Fruit fly (Drosophila melanogaster) whole organism: Measurements from ENCODE around the gene Naa30A.

Experiments
- CG8478 ChIP-seq: fragments of >200 bp; optimal IDR thresholded peaks from 2 replicates; lab custom pipeline; 2018; ENCODE audit warnings: inconsistent platforms
- Dll ChIP-seq: fragments of >200 bp; optimal IDR thresholded peaks from 2 replicates; lab custom pipeline; 2017
- EcR ChIP-seq, 2 experiments: fragments of >200 bp; optimal IDR thresholded peaks; 2 replicates each; lab custom pipeline; 2017; ENCODE audit warnings: missing biosample characterization in 2 of 2, missing genetic modification characterization in 2 of 2, missing genetic modification reagents in 2 of 2
- pan ChIP-seq: fragments of >200 bp; optimal IDR thresholded peaks from 2 replicates; lab custom pipeline; 2017
- psq ChIP-seq: fragments of >200 bp; optimal IDR thresholded peaks from 2 replicates; lab custom pipeline; 2017
- usp ChIP-seq: fragments of >200 bp; optimal IDR thresholded peaks from 2 replicates; lab custom pipeline; 2017; ENCODE audit warnings: missing biosample characterization, missing genetic modification characterization, mixed read lengths

Gene Naa30A

DNA sequence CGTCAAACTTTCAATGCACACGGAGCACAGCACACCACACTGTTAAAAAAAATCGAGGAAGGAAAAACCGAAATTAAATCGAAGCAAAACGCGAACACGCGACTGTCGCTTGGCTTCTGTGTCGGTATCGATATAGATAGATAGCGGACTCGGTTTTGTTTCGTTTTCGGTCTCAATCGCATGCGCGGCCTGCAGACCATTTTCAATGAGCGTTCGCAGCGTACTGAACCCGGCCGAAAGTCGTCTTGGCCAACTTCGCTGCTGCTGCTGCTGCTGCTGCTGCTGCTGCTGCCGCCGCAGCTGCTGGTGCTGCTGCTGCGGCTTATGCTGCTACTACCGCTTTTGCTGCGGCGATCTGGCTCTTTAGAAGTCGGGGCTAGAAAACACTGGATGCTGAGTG lies 3.9 kb upstream of the Naa30A start:
- TF ChIP-seq pan (lab: Kevin White, UChicago) (no peak), usp (GFP tag; lab: Kevin White, UChicago) (no peak), Dll (lab: Kevin White, UChicago) (no peak), psq (lab: Kevin White, UChicago) (no peak), EcR (GFP tag; optimal IDR thresholded peaks at IDR 0.05; lab: Kevin White, UChicago) (no peak), CG8478 (no peak)

DNA sequence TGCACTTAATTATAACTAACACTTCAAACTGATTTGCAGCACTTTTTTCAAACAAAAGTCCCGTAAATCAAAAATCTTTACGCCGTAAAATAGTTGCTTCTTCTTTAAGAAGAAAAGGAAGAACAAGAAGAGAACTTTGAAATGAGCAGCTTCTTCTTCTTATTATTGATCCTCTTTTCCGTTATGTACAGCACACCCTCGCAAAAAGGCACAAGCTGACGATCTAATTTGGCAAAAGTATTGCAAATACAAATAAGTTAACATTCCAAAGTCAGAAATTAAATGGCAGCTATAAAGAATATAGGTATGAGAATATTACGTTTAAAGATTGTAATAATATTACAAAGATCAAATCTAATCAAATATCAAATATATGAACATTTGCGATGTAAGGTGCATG lies 378 bp upstream of the Naa30A start, which contains the start of gene CG11409:
Gene CG11409 (minus strand): TSS at position 60 of the 400 bp plus-strand sequence.
- TF ChIP-seq pan (lab: Kevin White, UChicago) = no peak
- TF ChIP-seq psq (lab: Kevin White, UChicago) = no peak
- TF ChIP-seq EcR (GFP tag; optimal IDR thresholded peaks at IDR 0.05; lab: Kevin White, UChicago) = no peak
- TF ChIP-seq usp (GFP tag; lab: Kevin White, UChicago) = no peak
- no peak for TF ChIP-seq Dll (lab: Kevin White, UChicago)
- TF ChIP-seq CG8478 = no peak

DNA sequence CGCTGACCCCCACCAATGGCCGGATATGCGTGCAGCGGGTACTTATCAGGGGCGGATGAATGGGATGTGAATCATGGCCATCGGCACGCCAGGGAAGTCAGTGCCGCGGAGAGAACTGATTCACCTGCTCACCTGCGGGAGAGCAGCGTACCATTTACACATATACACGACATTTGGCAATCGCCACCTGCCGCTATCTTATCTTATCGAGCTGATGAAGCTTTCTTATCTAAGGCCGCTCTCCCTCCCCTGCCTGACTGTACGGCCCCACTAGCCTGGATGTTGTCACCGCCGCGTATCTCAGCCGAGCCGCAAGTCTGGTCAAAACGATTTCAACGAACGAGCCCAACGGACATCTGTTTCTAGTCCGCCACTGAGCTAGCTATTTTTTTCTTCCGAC lies 4.3 kb downstream of the Naa30A start, which contains the start of gene Tsp2A:
Gene Tsp2A (plus strand): TSS at position 298 of the 400 bp plus-strand sequence.
- no peak for TF ChIP-seq Dll (lab: Kevin White, UChicago)
- TF ChIP-seq pan (lab: Kevin White, UChicago) = no peak
- no peak for TF ChIP-seq usp (GFP tag; lab: Kevin White, UChicago)
- no peak for TF ChIP-seq EcR (GFP tag; optimal IDR thresholded peaks at IDR 0.05; lab: Kevin White, UChicago)
- no peak for TF ChIP-seq CG8478
- no peak for TF ChIP-seq psq (lab: Kevin White, UChicago)

DNA sequence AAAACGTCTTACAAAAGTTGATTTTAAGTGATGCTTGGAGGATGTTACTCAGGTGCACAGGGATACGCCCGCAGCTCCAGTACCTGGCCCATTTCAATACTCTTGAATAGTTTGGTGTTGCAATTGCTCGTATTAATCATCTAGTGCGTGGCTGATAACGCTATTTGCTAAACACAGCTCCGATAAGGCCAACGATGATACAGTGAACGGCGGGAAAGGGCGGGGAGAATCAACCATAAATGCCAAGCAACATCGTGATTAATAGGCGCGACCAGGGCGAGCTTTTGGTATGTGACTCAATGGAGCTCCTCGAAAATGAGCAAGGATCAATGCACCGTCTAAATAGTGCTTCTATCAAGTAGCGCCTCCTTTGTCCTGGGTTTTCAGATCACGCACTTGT lies 4.9 kb downstream of the Naa30A start:
- TF ChIP-seq Dll (lab: Kevin White, UChicago) (no peak), psq (lab: Kevin White, UChicago) (no peak)

DNA sequence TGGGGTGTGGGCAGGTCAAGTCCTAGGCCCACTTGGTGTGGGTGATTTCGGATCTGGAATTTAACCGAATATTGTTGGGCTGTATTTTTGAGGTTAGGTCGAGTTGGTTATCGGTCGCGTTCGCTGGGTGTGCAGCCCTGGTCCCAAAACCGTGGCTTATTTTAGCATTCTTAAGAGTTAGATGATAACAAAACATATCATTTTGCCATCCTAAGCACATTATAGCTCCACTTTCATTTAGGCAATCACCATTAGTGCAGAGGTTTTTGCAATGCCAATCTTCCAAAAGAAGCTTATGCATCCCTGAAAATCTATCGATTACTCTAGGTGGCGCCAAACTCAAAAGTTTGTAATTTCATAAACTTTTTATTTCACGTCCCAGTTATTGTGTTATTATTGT lies 7.3 kb downstream of the Naa30A start, which contains the start of gene MTPAP:
Gene MTPAP (minus strand): TSS at position 103 of the 400 bp plus-strand sequence.
- TF ChIP-seq Dll (lab: Kevin White, UChicago) = no peak
- no peak for TF ChIP-seq EcR (GFP tag; optimal IDR thresholded peaks at IDR 0.05; lab: Kevin White, UChicago)
- TF ChIP-seq psq (lab: Kevin White, UChicago) = no peak
- TF ChIP-seq CG8478 = no peak
- TF ChIP-seq pan (lab: Kevin White, UChicago) = no peak
- no peak for TF ChIP-seq usp (GFP tag; lab: Kevin White, UChicago)

DNA sequence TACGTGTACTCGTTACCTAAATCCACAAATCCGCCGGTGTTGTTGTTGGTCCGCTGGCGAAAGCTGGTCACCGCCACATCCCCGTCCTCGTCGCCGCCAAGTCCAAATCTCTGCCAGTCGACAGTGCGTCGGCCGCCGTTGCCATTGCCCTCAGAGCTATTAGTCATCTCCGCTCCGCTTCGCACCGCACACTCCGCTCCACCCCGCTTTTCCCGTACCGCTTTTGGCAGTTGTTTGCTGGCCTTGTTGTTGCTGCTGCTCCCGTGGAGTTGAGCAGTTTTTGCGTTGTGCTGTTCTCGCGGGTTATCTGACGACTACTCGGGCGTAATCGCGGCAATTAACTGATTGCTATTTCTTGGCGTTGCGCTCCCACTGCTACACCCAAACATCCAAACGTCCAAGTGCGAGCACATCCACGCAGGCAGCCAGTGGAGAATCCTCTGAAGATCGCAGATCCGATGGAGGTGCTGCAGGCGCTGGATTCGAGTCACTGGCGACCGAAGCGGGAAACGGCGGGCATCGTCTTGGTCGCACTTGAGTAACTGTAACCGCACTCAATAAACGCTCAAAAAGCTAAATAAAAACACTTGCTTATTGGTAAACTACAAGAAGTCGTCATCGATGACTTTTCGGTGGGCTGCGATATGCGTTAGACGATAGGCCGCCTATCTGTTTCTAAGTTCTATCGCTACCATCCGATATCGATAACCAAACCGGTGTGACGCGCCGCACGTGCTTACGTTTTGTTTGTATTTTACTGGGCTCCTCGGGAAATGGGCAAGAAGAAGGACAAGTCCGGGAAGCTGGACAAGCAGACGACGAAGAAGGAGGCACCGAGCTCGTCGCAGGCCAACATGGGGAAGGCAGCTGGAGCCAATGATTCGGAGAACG lies 11.7 kb downstream of the Naa30A start, which contains the start of the genes CG12773 and CG11417:
Gene CG12773 (minus strand): TSS at position 660 of the 891 bp plus-strand sequence.
Gene CG11417 (plus strand): TSS at position 693 of the 891 bp plus-strand sequence.
- no peak for TF ChIP-seq psq (lab: Kevin White, UChicago)
- TF ChIP-seq EcR (GFP tag; optimal IDR thresholded peaks at IDR 0.05; lab: Kevin White, UChicago) = no peak
- TF ChIP-seq pan (lab: Kevin White, UChicago) = no peak
- no peak for TF ChIP-seq CG8478
- TF ChIP-seq Dll (lab: Kevin White, UChicago) = no peak
- TF ChIP-seq usp (GFP tag; lab: Kevin White, UChicago) = no peak

DNA sequence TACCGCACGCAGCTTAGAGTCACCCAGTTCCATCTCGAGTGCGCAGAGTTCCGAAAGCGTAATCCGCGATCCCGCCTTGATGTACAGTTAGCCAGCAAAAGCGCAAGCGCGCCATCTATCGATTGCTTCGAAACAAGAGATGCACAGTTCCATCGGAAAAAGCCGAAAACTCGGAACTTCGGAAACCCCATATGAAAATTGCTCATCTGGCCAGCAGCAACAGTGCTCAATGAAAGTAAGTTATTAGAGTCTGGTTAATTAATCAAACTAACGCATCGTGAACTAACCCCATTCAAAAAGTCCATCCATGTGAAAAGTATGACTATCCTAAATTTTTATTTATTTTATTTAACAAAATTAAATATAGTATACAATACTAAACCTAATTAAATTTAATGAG lies 15.6 kb downstream of the Naa30A start, which contains the start of gene png:
Gene png (minus strand): TSS at position 101 of the 400 bp plus-strand sequence.
- TF ChIP-seq CG8478 (no peak), pan (lab: Kevin White, UChicago) (no peak), usp (GFP tag; lab: Kevin White, UChicago) (no peak), psq (lab: Kevin White, UChicago) (no peak), Dll (lab: Kevin White, UChicago) (no peak), EcR (GFP tag; optimal IDR thresholded peaks at IDR 0.05; lab: Kevin White, UChicago) (no peak)

DNA sequence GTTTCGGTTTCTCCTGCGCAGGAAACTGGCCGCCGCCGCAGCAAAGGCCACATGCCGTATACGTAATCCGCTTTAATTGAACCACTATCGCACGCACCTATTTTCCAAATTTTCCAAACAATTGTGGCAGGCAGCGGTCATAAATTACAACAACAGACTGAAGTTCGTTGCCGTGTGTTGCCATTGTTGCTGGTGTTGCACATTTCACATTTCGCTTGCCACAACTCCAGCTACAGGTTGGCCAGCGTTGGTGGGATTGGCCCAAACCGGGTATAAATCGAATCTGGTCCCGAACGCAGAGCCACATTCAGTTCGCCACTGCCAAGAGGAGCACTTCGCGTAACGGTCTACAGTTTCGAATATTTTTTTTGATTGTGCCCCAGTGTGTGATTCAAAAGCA lies 27.0 kb downstream of the Naa30A start, which contains the start of gene CG14770:
Gene CG14770 (plus strand): TSS at position 301 of the 400 bp plus-strand sequence.
- no peak for TF ChIP-seq psq (lab: Kevin White, UChicago)
- no peak for TF ChIP-seq EcR (GFP tag; optimal IDR thresholded peaks at IDR 0.05; lab: Kevin White, UChicago)
- TF ChIP-seq Dll (lab: Kevin White, UChicago) = no peak
- no peak for TF ChIP-seq CG8478
- TF ChIP-seq usp (GFP tag; lab: Kevin White, UChicago) = no peak
- no peak for TF ChIP-seq pan (lab: Kevin White, UChicago)

DNA sequence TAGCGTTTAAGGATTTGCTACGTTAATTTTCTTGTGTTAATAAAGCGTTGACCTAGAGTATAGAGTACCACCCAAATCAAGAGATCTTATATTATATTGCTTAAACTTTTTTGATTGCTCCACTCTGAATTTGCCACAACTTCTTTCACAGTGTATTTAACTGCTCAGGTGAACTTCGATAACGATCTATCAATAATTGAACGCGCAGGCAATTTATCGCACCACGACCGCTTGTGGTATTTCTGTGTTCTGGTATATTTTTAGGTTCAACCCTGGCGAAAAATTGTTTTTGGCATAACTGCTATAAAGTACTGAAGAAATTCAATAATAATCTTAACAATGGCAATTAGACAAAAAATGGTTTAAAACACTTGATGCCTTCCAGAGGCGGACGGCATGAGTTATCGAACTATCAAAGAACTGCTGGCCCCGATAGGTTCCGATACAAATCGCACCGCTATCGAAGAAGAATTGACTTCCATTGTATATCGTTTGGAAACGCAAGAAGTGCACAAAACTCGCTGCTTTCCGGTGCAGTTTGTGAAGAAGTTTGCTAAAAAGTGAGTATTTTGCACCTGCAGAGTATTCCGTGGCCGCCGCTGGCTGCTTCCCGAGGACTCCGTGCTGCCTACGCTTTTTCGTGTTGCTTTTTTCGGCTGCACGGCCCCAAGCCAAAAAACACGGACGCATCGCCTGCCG lies 28.3 kb downstream of the Naa30A start, which contains the start of gene ssx:
Gene ssx (plus strand): TSS at position 477 of the 699 bp plus-strand sequence.
- no peak for TF ChIP-seq Dll (lab: Kevin White, UChicago)
- no peak for TF ChIP-seq psq (lab: Kevin White, UChicago)
- no peak for TF ChIP-seq CG8478
- no peak for TF ChIP-seq pan (lab: Kevin White, UChicago)
- no peak for TF ChIP-seq EcR (GFP tag; optimal IDR thresholded peaks at IDR 0.05; lab: Kevin White, UChicago)
- TF ChIP-seq usp (GFP tag; lab: Kevin White, UChicago) = no peak

DNA sequence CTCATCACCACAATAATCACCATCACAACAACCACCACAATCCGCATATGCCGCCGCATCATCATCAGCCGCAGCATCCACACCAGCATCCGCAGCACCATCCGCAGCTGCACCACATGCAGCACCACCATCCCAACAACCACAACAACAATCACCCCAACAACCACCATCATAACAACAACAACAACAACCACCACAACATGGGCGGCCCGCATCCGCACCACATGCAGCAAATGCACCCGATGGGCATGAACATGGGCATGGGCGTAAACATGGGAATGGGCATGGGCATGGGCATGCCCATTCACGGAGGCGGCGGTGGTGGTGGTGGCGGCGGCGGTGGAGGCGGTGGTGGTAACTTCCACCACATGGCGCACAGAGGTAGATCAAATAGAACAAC lies 30.8 kb downstream of the Naa30A start:
- TF ChIP-seq EcR (GFP tag; optimal IDR thresholded peaks at IDR 0.05; lab: Kevin White, UChicago) = no peak
- no peak for TF ChIP-seq Dll (lab: Kevin White, UChicago)
- no peak for TF ChIP-seq psq (lab: Kevin White, UChicago)
- TF ChIP-seq CG8478 = no peak
- no peak for TF ChIP-seq pan (lab: Kevin White, UChicago)
- TF ChIP-seq usp (GFP tag; lab: Kevin White, UChicago) = no peak
